Fruit fly (Drosophila melanogaster) whole organism, wandering third instar larva: Measurements from ENCODE around the gene CG7509.
A peak's percentile ranks its signal among the peaks of the same experiment; 100 is the strongest.

Source experiments
- Abd-B ChIP-seq: fragments of >200 bp; optimal IDR thresholded peaks from 2 replicates; lab custom pipeline; 2017; ENCODE audit warnings: missing biosample characterization, missing genetic modification characterization
- CG32264 ChIP-seq: fragments of 200-800 bp; sonication (Bioruptor generic); optimal IDR thresholded peaks from 2 replicates; lab custom pipeline; 2016; ENCODE audit warnings: missing biosample characterization, missing genetic modification characterization
- CrebA ChIP-seq: fragments of 200-800 bp; sonication (Bioruptor generic); optimal IDR thresholded peaks from 2 replicates; lab custom pipeline; 2016; ENCODE audit warnings: missing biosample characterization, mild to moderate bottlenecking, missing genetic modification characterization, borderline replicate concordance
- Dfd ChIP-seq: fragments of >200 bp; optimal IDR thresholded peaks from 2 replicates; lab custom pipeline; 2017; ENCODE audit warnings: missing biosample characterization, missing genetic modification characterization
- Dif ChIP-seq: fragments of 200-275, 200-300 bp; sonication (Bioruptor generic); optimal IDR thresholded peaks from 2 replicates; lab custom pipeline; 2018; ENCODE audit warnings: missing biosample characterization, missing genetic modification characterization; ENCODE audit not compliant: partially characterized antibody
- GATAd ChIP-seq: sonication (Bioruptor generic); optimal IDR thresholded peaks from 2 replicates; lab custom pipeline; 2016; ENCODE audit warnings: missing biosample characterization, missing genetic modification characterization
- Hnf4 ChIP-seq: fragments of 200-800 bp; sonication (Bioruptor generic); optimal IDR thresholded peaks from 2 replicates; lab custom pipeline; 2016; ENCODE audit warnings: missing biosample characterization, mild to moderate bottlenecking, missing genetic modification characterization
- Hr83 ChIP-seq: fragments of 200-300 bp; sonication (Bioruptor generic); optimal IDR thresholded peaks from 2 replicates; lab custom pipeline; 2016; ENCODE audit warnings: missing biosample characterization, mild to moderate bottlenecking, missing genetic modification characterization, moderate library complexity; ENCODE audit not compliant: poor library complexity, severe bottlenecking
- Jra ChIP-seq: sonication (Bioruptor generic); optimal IDR thresholded peaks from 2 replicates; lab custom pipeline; 2016; ENCODE audit warnings: missing biosample characterization, missing genetic modification characterization
- Mio ChIP-seq: sonication (Bioruptor generic); optimal IDR thresholded peaks from 2 replicates; lab custom pipeline; 2016; ENCODE audit warnings: missing biosample characterization, missing genetic modification characterization
- Myc ChIP-seq: fragments of >200 bp; optimal IDR thresholded peaks from 2 replicates; lab custom pipeline; 2017
- N ChIP-seq: fragments of >200 bp; optimal IDR thresholded peaks from 2 replicates; lab custom pipeline; 2018; ENCODE audit warnings: missing biosample characterization, missing external identifiers, missing genetic modification characterization
- Rel ChIP-seq, 2 experiments: fragments of 200-800 bp; sonication (Bioruptor generic) in 1 of 2; optimal IDR thresholded peaks; 2 replicates in 1 of 2; 3 replicates in 1 of 2; lab custom pipeline; 2016 to 2019; ENCODE audit warnings: mild to moderate bottlenecking in 2 of 2, missing biosample characterization in 2 of 2, missing genetic modification characterization in 2 of 2, moderate library complexity in 1 of 2
- Sp1 ChIP-seq: fragments of 200-800 bp; sonication (Bioruptor generic); optimal IDR thresholded peaks from 3 replicates; lab custom pipeline; 2019; ENCODE audit warnings: missing biosample characterization, mild to moderate bottlenecking, missing genetic modification characterization, moderate library complexity
- Vsx2 ChIP-seq: fragments of 200-300, 225-300 bp; sonication (Bioruptor generic); optimal IDR thresholded peaks from 2 replicates; lab custom pipeline; 2018; ENCODE audit warnings: missing biosample characterization, missing genetic modification characterization; ENCODE audit not compliant: partially characterized antibody
- brk ChIP-seq: fragments of 200-800 bp; sonication (Bioruptor generic); optimal IDR thresholded peaks from 2 replicates; lab custom pipeline; 2016; ENCODE audit warnings: missing biosample characterization, mild to moderate bottlenecking, missing genetic modification characterization
- dl ChIP-seq, 2 experiments: fragments of 175-275, 200-275 bp in 1 of 2; fragments of 200-275 bp in 1 of 2; sonication (Bioruptor generic); optimal IDR thresholded peaks; lab custom pipeline; 2018; ENCODE audit warnings: mild to moderate bottlenecking in 2 of 2, missing biosample characterization in 2 of 2, missing genetic modification characterization in 2 of 2, moderate library complexity in 2 of 2; ENCODE audit not compliant: partially characterized antibody in 2 of 2, insufficient read depth in 1 of 2
- dsf ChIP-seq: sonication (Bioruptor generic); optimal IDR thresholded peaks from 2 replicates; lab custom pipeline; 2016; ENCODE audit warnings: missing biosample characterization, missing genetic modification characterization, borderline replicate concordance
- foxo ChIP-seq, 2 experiments: fragments of 200-800 bp; sonication (Bioruptor generic); optimal IDR thresholded peaks; 2 replicates in 1 of 2; 3 replicates in 1 of 2; lab custom pipeline; 2016 to 2017; ENCODE audit warnings: missing biosample characterization in 2 of 2, missing genetic modification characterization in 2 of 2
- fru ChIP-seq: fragments of 200-800 bp; sonication (Bioruptor generic); optimal IDR thresholded peaks from 3 replicates; lab custom pipeline; 2016; ENCODE audit warnings: missing biosample characterization, mild to moderate bottlenecking, missing genetic modification characterization
- h ChIP-seq: fragments of 200-800 bp; sonication (Bioruptor generic); optimal IDR thresholded peaks from 3 replicates; lab custom pipeline; 2016; ENCODE audit warnings: missing biosample characterization, mild to moderate bottlenecking, missing genetic modification characterization
- jim ChIP-seq: fragments of 175-275, 200-325 bp; sonication (Bioruptor generic); optimal IDR thresholded peaks from 2 replicates; lab custom pipeline; 2016; ENCODE audit warnings: missing biosample characterization, mild to moderate bottlenecking, missing genetic modification characterization
- lola ChIP-seq: fragments of >200 bp; optimal IDR thresholded peaks from 2 replicates; lab custom pipeline; 2017; ENCODE audit warnings: missing biosample characterization, missing genetic modification characterization
- pan ChIP-seq: fragments of >200 bp; optimal IDR thresholded peaks from 2 replicates; lab custom pipeline; 2017
- psq ChIP-seq: fragments of 200-800 bp; sonication (Bioruptor generic); optimal IDR thresholded peaks from 3 replicates; lab custom pipeline; 2017; ENCODE audit warnings: missing biosample characterization, mild to moderate bottlenecking, missing genetic modification characterization, moderate library complexity
- rgr ChIP-seq: fragments of 200-800 bp; sonication (Bioruptor generic); optimal IDR thresholded peaks from 3 replicates; lab custom pipeline; 2016; ENCODE audit warnings: missing biosample characterization, mild to moderate bottlenecking, missing genetic modification characterization
- sage ChIP-seq: fragments of 200-800 bp; sonication (Bioruptor generic); optimal IDR thresholded peaks from 2 replicates; lab custom pipeline; 2016; ENCODE audit warnings: missing biosample characterization, mild to moderate bottlenecking, missing genetic modification characterization
- sv ChIP-seq: fragments of 200-800 bp; sonication (Bioruptor generic); optimal IDR thresholded peaks from 3 replicates; lab custom pipeline; 2016; ENCODE audit warnings: missing biosample characterization, missing genetic modification characterization
- woc ChIP-seq: sonication (Bioruptor generic); optimal IDR thresholded peaks from 2 replicates; lab custom pipeline; 2016; ENCODE audit warnings: missing biosample characterization, mild to moderate bottlenecking, missing genetic modification characterization

Gene CG7509

dm6 chr3L:4844792-4845191 is 39.7 kb upstream of the CG7509 start:
- no peak for TF ChIP-seq psq (GFP tag; lab: Kevin White, UChicago)

DNA sequence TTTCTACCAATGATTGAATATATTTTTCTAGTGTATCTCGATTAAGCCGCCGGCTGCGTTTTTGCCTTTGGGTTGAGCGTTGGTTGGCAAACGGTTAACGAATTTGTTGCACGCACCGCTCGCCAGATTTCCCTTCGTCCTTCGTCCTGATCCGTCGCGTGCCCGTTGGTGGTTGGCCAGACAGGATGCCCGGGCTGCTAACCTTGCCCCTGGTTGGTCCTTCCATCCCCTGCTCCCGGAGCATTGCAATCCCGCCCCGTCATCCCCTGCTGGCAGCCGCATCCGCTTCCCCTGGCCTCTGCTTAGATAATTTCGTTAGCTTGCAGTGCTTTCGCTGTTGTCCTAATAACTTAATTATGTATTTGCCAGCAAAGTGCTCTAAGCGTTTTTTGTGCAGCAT is 38.4 kb upstream of the CG7509 start:
- TF ChIP-seq Hnf4 (GFP tag; lab: Kevin White, UChicago) (no peak), rgr (GFP tag; lab: Kevin White, UChicago) (no peak), brk (no peak), Jra (GFP tag; lab: Kevin White, UChicago) (no peak), Vsx2 (GFP tag; lab: Kevin White, UChicago) (no peak), Mio (GFP tag; lab: Kevin White, UChicago) (no peak), Abd-B (GFP tag; lab: Kevin White, UChicago) (no peak), lola (GFP tag; lab: Kevin White, UChicago) (no peak)
- TF ChIP-seq, all 38 proteins: peak for 0

DNA sequence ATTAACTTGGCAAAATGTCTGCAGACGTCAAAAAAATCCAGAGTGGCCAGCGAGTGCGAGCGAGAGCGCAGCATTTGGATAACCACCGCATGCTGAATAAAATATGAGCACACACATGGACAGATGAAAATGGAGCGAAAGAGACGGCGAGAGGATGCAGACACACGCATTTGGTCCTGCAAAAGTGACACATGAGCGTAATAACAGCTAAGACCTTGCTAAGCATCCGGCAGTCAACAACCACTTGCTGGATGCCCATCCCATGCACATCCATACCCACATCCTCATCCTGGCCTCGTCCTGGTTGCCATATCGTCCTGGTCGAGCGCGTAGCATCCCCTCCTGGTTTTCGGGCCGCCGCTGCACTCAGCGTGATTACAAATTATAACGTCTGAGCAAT is 37.6 kb upstream of the CG7509 start:
- TF ChIP-seq h (GFP tag; lab: Kevin White, UChicago) (no peak), lola (GFP tag; lab: Kevin White, UChicago) (no peak), fru (GFP tag; lab: Kevin White, UChicago) (no peak), rgr (GFP tag; lab: Kevin White, UChicago) (no peak), sv (GFP tag; lab: Kevin White, UChicago) (no peak), Mio (GFP tag; lab: Kevin White, UChicago) (no peak), Myc (no peak), woc (GFP tag; lab: Kevin White, UChicago) (no peak), Jra (GFP tag; lab: Kevin White, UChicago) (no peak), CrebA (GFP tag; lab: Kevin White, UChicago) (no peak)
- TF ChIP-seq, all 38 proteins: peak for 0

DNA sequence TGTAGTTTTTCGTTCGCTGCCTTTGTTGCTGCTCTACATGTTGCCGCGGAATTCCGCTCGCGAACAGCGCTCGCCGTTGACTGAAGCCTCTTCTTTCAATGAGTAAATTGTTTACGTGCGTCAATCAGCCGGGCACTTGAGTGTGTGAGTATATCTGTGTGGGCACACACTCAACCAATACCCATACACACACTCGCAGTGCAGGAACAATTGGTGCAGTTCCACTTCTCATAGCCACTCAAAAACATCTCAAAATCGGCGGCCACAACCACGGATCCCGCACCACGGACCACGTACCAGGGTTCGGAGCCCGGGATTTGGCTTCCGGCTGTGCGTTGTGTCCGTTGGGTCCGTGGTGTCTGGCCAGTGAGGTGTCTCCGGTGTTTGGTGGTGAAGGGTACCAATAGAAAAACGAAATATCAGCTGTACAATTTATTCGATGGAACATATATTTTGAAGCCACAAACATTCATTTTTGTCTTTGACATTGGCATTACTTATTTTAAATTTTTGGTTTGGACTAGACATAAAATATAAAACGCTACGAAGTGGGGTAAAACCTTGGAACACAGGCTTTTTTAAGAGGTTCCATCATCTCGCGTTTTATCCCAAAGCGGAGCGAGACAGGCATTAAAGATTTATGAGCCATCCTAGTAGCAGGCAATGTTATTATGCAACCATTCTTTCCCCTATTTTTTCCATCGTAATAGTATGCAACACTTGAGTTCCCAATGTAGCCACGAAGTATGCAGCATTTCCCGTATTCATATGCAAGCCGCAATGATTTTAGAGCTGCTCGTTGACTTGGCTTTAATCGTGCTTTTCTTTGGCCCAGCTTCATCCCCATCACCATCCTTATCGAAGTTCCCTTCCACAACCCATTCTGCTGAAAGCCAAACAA is 35.2 kb upstream of the CG7509 start, which contains the start of gene CG13707:
Gene CG13707, minus strand, starts transcription at position 70 of the 901 bp plus-strand sequence.
- no peak for TF ChIP-seq pan
- TF ChIP-seq Rel (GFP tag; optimal IDR thresholded peaks at IDR 0.05; lab: Kevin White, UChicago) = no peak
- no peak for TF ChIP-seq Rel (tag; optimal IDR thresholded peaks at IDR 0.05; lab: Kevin White, UChicago)
- no peak for TF ChIP-seq rgr (GFP tag; lab: Kevin White, UChicago)
- no peak for TF ChIP-seq CrebA (GFP tag; lab: Kevin White, UChicago)
- no peak for TF ChIP-seq GATAd (GFP tag; lab: Kevin White, UChicago)
- peak; percentile 20 for TF ChIP-seq Dif (GFP tag; lab: Kevin White, UChicago)
- TF ChIP-seq lola (GFP tag; lab: Kevin White, UChicago) = no peak
- TF ChIP-seq Vsx2 (GFP tag; lab: Kevin White, UChicago) = peak; percentile 53
- peak; percentile 86 for TF ChIP-seq N
- no peak for TF ChIP-seq sage (GFP tag; lab: Kevin White, UChicago)
- no peak for TF ChIP-seq Jra (GFP tag; lab: Kevin White, UChicago)
- TF ChIP-seq Myc = peak; percentile 88

DNA sequence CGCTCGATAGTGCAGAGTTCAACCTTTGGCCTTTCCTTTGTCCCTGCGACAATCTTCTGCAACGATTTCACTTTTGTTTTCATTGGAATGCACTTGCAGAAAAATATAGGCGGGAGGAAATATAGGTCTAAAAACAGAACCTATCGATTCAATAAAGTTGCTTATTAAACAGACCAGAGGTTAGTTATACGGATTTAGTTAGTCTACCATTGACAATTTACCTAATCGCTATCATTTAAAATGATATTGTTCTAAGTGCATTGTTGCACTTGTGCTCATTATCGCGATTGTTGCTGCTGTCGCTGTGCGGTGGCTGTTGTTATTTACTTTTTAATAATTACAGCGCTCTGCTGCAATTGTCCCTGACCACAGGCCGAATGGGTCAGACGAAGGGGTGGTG is 31.3 kb upstream of the CG7509 start:
- no peak for TF ChIP-seq woc (GFP tag; lab: Kevin White, UChicago)
- no peak for TF ChIP-seq Myc

dm6 chr3L:4835005-4835404 is 29.9 kb upstream of the CG7509 start:
- no peak for TF ChIP-seq Jra (GFP tag; lab: Kevin White, UChicago)
- TF ChIP-seq lola (GFP tag; lab: Kevin White, UChicago) = no peak
- no peak for TF ChIP-seq Hnf4 (GFP tag; lab: Kevin White, UChicago)
- TF ChIP-seq Myc = no peak
- TF ChIP-seq CrebA (GFP tag; lab: Kevin White, UChicago) = no peak
- TF ChIP-seq dl (GFP tag; optimal IDR thresholded peaks at IDR 0.05; lab: Kevin White, UChicago; ENCODE audit: insufficient read depth in 1 of 2, partially characterized antibody in 2 of 2) = no peak
- no peak for TF ChIP-seq jim (GFP tag; lab: Kevin White, UChicago)
- no peak for TF ChIP-seq psq (GFP tag; lab: Kevin White, UChicago)
- TF ChIP-seq Sp1 (GFP tag; lab: Kevin White, UChicago) = no peak
- TF ChIP-seq Dfd (GFP tag; lab: Kevin White, UChicago) = no peak
- no peak for TF ChIP-seq CG32264 (GFP tag; lab: Kevin White, UChicago)
- no peak for TF ChIP-seq Mio (GFP tag; lab: Kevin White, UChicago)
- no peak for TF ChIP-seq foxo (GFP tag; optimal IDR thresholded peaks at IDR 0.05; lab: Kevin White, UChicago)
- TF ChIP-seq dsf = no peak
- TF ChIP-seq Hr83 (GFP tag; lab: Kevin White, UChicago) = no peak
- TF ChIP-seq, all 38 proteins: peak for 0
